Fruit fly (Drosophila melanogaster) whole organism, embryonic: Measurements from ENCODE around the gene Gyc88E.

Experiments used
- Antp ChIP-seq: fragments of 200-800 bp; sonication (Bioruptor generic); optimal IDR thresholded peaks from 3 replicates; lab custom pipeline; 2016; ENCODE audit warnings: missing biosample characterization, missing genetic modification characterization
- CG13123 ChIP-seq: fragments of 200-800 bp; sonication (Bioruptor generic); optimal IDR thresholded peaks from 2 replicates; lab custom pipeline; 2016; ENCODE audit warnings: missing biosample characterization, missing genetic modification characterization
- CG14014 ChIP-seq: fragments of 200-800 bp; sonication (Bioruptor generic); IDR thresholded peaks from 2 replicates; pipeline ENCODE4 v1.3.6; 2022; ENCODE audit warnings: missing biosample characterization, missing genetic modification characterization
- CG14667 ChIP-seq: fragments of 200-800 bp; sonication (Bioruptor generic); IDR thresholded peaks from 2 replicates; pipeline ENCODE4 v1.3.6; 2022; ENCODE audit warnings: missing biosample characterization, missing genetic modification characterization
- CG1602 ChIP-seq: fragments of 200-800 bp; sonication (Bioruptor generic); optimal IDR thresholded peaks from 3 replicates; lab custom pipeline; 2016; ENCODE audit warnings: missing biosample characterization, missing genetic modification characterization
- CG1603 ChIP-seq: fragments of 200-800 bp; sonication (Bioruptor generic); optimal IDR thresholded peaks from 2 replicates; lab custom pipeline; 2019; ENCODE audit warnings: missing biosample characterization, mild to moderate bottlenecking, missing genetic modification characterization, moderate library complexity
- CG18764 ChIP-seq: fragments of 200-800 bp; sonication (Bioruptor generic); optimal IDR thresholded peaks from 3 replicates; lab custom pipeline; 2016; ENCODE audit warnings: missing biosample characterization, missing genetic modification characterization
- CG31441 ChIP-seq: fragments of 200-800 bp; sonication (Bioruptor generic); IDR thresholded peaks from 2 replicates; pipeline ENCODE4 v1.3.6; 2022; ENCODE audit warnings: missing biosample characterization, missing genetic modification characterization
- CG42726 ChIP-seq: fragments of 200-800 bp; sonication (Bioruptor generic); IDR thresholded peaks from 2 replicates; pipeline ENCODE4 v1.3.6; 2022; ENCODE audit warnings: missing biosample characterization, missing genetic modification characterization; ENCODE audit not compliant: partially characterized antibody
- CG4617 ChIP-seq: fragments of 200-800 bp; sonication (Bioruptor generic); optimal IDR thresholded peaks from 3 replicates; lab custom pipeline; 2016; ENCODE audit warnings: missing biosample characterization, missing genetic modification characterization, borderline replicate concordance
- CG5180 ChIP-seq: fragments of 200-800 bp; sonication (Bioruptor generic); optimal IDR thresholded peaks from 3 replicates; lab custom pipeline; 2017; ENCODE audit warnings: missing biosample characterization, missing genetic modification characterization, mild to moderate bottlenecking, moderate library complexity, missing genetic modification reagents
- CG6254 ChIP-seq: fragments of 200-800 bp; sonication (Bioruptor generic); optimal IDR thresholded peaks from 3 replicates; lab custom pipeline; 2017; ENCODE audit warnings: mild to moderate bottlenecking, missing biosample characterization, missing genetic modification reagents, missing genetic modification characterization
- CG6854 ChIP-seq: fragments of 200-800 bp; sonication (Bioruptor generic); optimal IDR thresholded peaks from 3 replicates; lab custom pipeline; 2017; ENCODE audit warnings: missing biosample characterization, mild to moderate bottlenecking, missing genetic modification characterization
- CG7357 ChIP-seq: fragments of 200-800 bp; sonication (Bioruptor generic); IDR thresholded peaks from 3 replicates; pipeline ENCODE4 v1.3.6; 2022; ENCODE audit warnings: missing biosample characterization, missing genetic modification characterization
- CG7556 ChIP-seq: fragments of 200-800 bp; sonication (Bioruptor generic); optimal IDR thresholded peaks from 2 replicates; lab custom pipeline; 2017; ENCODE audit warnings: missing biosample characterization, mild to moderate bottlenecking, missing genetic modification characterization
- CG9215 ChIP-seq: fragments of 200-800 bp; sonication (Bioruptor generic); IDR thresholded peaks from 2 replicates; pipeline ENCODE4 v1.3.6; 2022; ENCODE audit warnings: missing biosample characterization, missing genetic modification characterization
- D19B ChIP-seq: fragments of 200-800 bp; sonication (Bioruptor generic); optimal IDR thresholded peaks from 2 replicates; lab custom pipeline; 2017; ENCODE audit warnings: missing biosample characterization, mild to moderate bottlenecking, missing genetic modification characterization
- Dip3 ChIP-seq: fragments of 200-800 bp; sonication (Bioruptor generic); optimal IDR thresholded peaks from 3 replicates; lab custom pipeline; 2016; ENCODE audit warnings: missing biosample characterization, missing genetic modification characterization
- Doc2 ChIP-seq: fragments of 200-800 bp; sonication (Bioruptor generic); IDR thresholded peaks from 2 replicates; pipeline ENCODE4 v1.3.6; 2022; ENCODE audit warnings: missing biosample characterization, missing genetic modification characterization
- Ets97D ChIP-seq: fragments of 200-800 bp; sonication (Bioruptor generic); optimal IDR thresholded peaks from 3 replicates; lab custom pipeline; 2016; ENCODE audit warnings: missing biosample characterization, missing genetic modification characterization
- Gsc ChIP-seq: fragments of 200-800 bp; sonication (Bioruptor generic); IDR thresholded peaks from 2 replicates; pipeline ENCODE4 v1.3.6; 2022; ENCODE audit warnings: missing biosample characterization, missing genetic modification characterization
- Gug ChIP-seq: fragments of 200-800 bp; sonication (Bioruptor generic); IDR thresholded peaks from 4 replicates; pipeline ENCODE4 v1.3.6; 2022; ENCODE audit warnings: missing biosample characterization, missing genetic modification characterization
- HLHmδ ChIP-seq: fragments of 200-800 bp; sonication (Bioruptor generic); optimal IDR thresholded peaks from 2 replicates; lab custom pipeline; 2018; ENCODE audit warnings: missing biosample characterization, mild to moderate bottlenecking, missing genetic modification characterization, moderate library complexity
- Max ChIP-seq: fragments of 200-800 bp; sonication (Bioruptor generic); optimal IDR thresholded peaks from 2 replicates; lab custom pipeline; 2016; ENCODE audit warnings: missing biosample characterization, mild to moderate bottlenecking, missing genetic modification characterization
- Meics ChIP-seq: fragments of 200-800 bp; sonication (Bioruptor generic); optimal IDR thresholded peaks from 2 replicates; lab custom pipeline; 2017; ENCODE audit warnings: missing biosample characterization, mild to moderate bottlenecking, missing genetic modification characterization
- Oli ChIP-seq: fragments of 200-800 bp; sonication (Bioruptor generic); optimal IDR thresholded peaks from 2 replicates; lab custom pipeline; 2018; ENCODE audit warnings: missing biosample characterization, mild to moderate bottlenecking, missing genetic modification characterization, moderate library complexity
- Pdp1 ChIP-seq, 2 experiments: fragments of 200-800 bp; sonication (Bioruptor generic); optimal IDR thresholded peaks; 3 replicates each; lab custom pipeline; 2016; ENCODE audit warnings: missing biosample characterization in 2 of 2, missing genetic modification characterization in 2 of 2, mild to moderate bottlenecking in 1 of 2, moderate library complexity in 1 of 2
- Six4 ChIP-seq: fragments of 200-800 bp; sonication (Bioruptor generic); optimal IDR thresholded peaks from 2 replicates; lab custom pipeline; 2016; ENCODE audit warnings: missing biosample characterization, missing genetic modification characterization
- Spps ChIP-seq: fragments of 200-800 bp; sonication (Bioruptor generic); optimal IDR thresholded peaks from 2 replicates; lab custom pipeline; 2018; ENCODE audit warnings: missing biosample characterization, mild to moderate bottlenecking, missing genetic modification characterization
- Tbp ChIP-seq: fragments of >200 bp; optimal IDR thresholded peaks from 2 replicates; lab custom pipeline; 2018; ENCODE audit warnings: missing biosample characterization, missing genetic modification characterization
- Vsx1 ChIP-seq: fragments of 200-800 bp; sonication (Bioruptor generic); optimal IDR thresholded peaks from 2 replicates; lab custom pipeline; 2017; ENCODE audit warnings: missing biosample characterization, mild to moderate bottlenecking, missing genetic modification characterization, missing genetic modification reagents
- Xrp1 ChIP-seq: fragments of 200-800 bp; sonication (Bioruptor generic); IDR thresholded peaks from 2 replicates; pipeline ENCODE4 v1.3.6; 2022; ENCODE audit warnings: missing biosample characterization, missing genetic modification characterization
- ato ChIP-seq: fragments of 200-800 bp; sonication (Bioruptor generic); IDR thresholded peaks from 2 replicates; pipeline ENCODE4 v1.3.6; 2022; ENCODE audit warnings: missing biosample characterization, missing genetic modification characterization; ENCODE audit not compliant: partially characterized antibody
- cad ChIP-seq: fragments of >200 bp; optimal IDR thresholded peaks from 2 replicates; lab custom pipeline; 2017; ENCODE audit warnings: missing biosample characterization, missing genetic modification characterization
- corto ChIP-seq: fragments of 200-800 bp; sonication (Bioruptor generic); optimal IDR thresholded peaks from 2 replicates; lab custom pipeline; 2016; ENCODE audit warnings: missing biosample characterization, mild to moderate bottlenecking, missing genetic modification characterization, moderate library complexity
- crol ChIP-seq: fragments of 200-800 bp; sonication (Bioruptor generic); IDR thresholded peaks from 2 replicates; pipeline ENCODE4 v1.3.6; 2022; ENCODE audit warnings: missing biosample characterization, missing genetic modification characterization
- dm ChIP-seq: fragments of 200-800 bp; sonication (Bioruptor generic); optimal IDR thresholded peaks from 3 replicates; lab custom pipeline; 2016; ENCODE audit warnings: missing biosample characterization, missing genetic modification characterization
- ems ChIP-seq: fragments of 200-800 bp; sonication (Bioruptor generic); optimal IDR thresholded peaks from 3 replicates; lab custom pipeline; 2016; ENCODE audit warnings: missing biosample characterization, missing genetic modification characterization
- esg ChIP-seq: fragments of 200-800 bp; sonication (Bioruptor generic); conservative IDR thresholded peaks from 2 replicates; pipeline ENCODE4 v1.3.6; 2022; ENCODE audit warnings: missing biosample characterization, missing genetic modification characterization
- gfzf ChIP-seq: fragments of 200-800 bp; sonication (Bioruptor generic); optimal IDR thresholded peaks from 2 replicates; lab custom pipeline; 2016; ENCODE audit warnings: missing biosample characterization, mild to moderate bottlenecking, missing genetic modification characterization, moderate library complexity
- jigr1 ChIP-seq: fragments of 200-800 bp; sonication (Bioruptor generic); IDR thresholded peaks from 3 replicates; pipeline ENCODE4 v1.3.6; 2022; ENCODE audit warnings: missing biosample characterization, missing genetic modification characterization
- lbe ChIP-seq: fragments of 200-800 bp; sonication (Bioruptor generic); optimal IDR thresholded peaks from 2 replicates; lab custom pipeline; 2016; ENCODE audit warnings: missing biosample characterization, mild to moderate bottlenecking, missing genetic modification characterization
- odd ChIP-seq: fragments of 200-800 bp; sonication (Bioruptor generic); optimal IDR thresholded peaks from 2 replicates; lab custom pipeline; 2017; ENCODE audit warnings: missing biosample characterization, mild to moderate bottlenecking, missing genetic modification characterization
- pros ChIP-seq: fragments of 200-800 bp; sonication (Bioruptor generic); optimal IDR thresholded peaks from 3 replicates; lab custom pipeline; 2019; ENCODE audit warnings: missing biosample characterization, mild to moderate bottlenecking, missing genetic modification characterization, moderate library complexity
- sc ChIP-seq, 3 experiments: fragments of >200 bp in 2 of 3; fragments of 200-800 bp in 1 of 3; sonication (Bioruptor generic) in 1 of 3; optimal IDR thresholded peaks; 2 replicates in 2 of 3; 3 replicates in 1 of 3; lab custom pipeline; 2017; ENCODE audit warnings: mild to moderate bottlenecking in 1 of 3, missing biosample characterization in 1 of 3, missing genetic modification characterization in 1 of 3, missing genetic modification reagents in 1 of 3
- scrt ChIP-seq: fragments of 200-800 bp; sonication (Bioruptor generic); optimal IDR thresholded peaks from 2 replicates; lab custom pipeline; 2018; ENCODE audit warnings: missing biosample characterization, mild to moderate bottlenecking, missing genetic modification characterization, moderate library complexity
- sens ChIP-seq: fragments of 200-800 bp; sonication (Bioruptor generic); peaks from one replicate; lab custom pipeline; 2016; ENCODE audit warnings: missing biosample characterization, missing genetic modification characterization
- so ChIP-seq: fragments of 200-800 bp; sonication (Bioruptor generic); IDR thresholded peaks from 3 replicates; pipeline ENCODE4 v1.3.6; 2022; ENCODE audit warnings: missing biosample characterization, missing genetic modification characterization
- trem ChIP-seq: fragments of 200-800 bp; optimal IDR thresholded peaks from 3 replicates; lab custom pipeline; 2019; ENCODE audit warnings: missing biosample characterization, mild to moderate bottlenecking, missing genetic modification characterization, moderate library complexity
- zfh1 ChIP-seq: fragments of 200-800 bp; sonication (Bioruptor generic); IDR thresholded peaks from 3 replicates; pipeline ENCODE4 v1.3.6; 2022; ENCODE audit warnings: missing biosample characterization, missing genetic modification characterization

The Gyc88E gene

DNA sequence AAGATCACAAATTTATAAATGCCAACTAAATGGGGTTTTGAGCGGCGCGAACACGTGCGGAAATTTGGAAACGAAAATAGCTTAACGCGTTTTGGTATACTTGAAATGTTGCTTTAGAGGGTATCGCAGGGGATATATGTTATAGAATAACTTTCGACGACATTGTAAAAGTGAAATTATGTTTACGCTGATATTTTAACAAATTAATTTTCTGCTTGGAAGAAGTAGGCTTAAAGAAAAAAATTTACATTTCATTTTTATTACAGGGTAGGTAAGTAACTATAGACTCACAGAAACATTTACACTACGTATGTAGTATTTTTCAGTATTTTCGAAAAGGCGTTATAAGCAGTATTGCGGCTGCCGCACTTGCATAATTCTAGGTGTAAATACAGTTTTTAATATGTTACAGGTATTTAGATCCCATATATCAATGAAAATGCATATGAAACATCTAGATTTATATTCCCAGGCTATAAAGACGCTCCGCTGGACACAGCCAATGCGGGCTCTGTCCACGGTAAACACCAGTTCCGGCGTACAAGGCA, 79.2 kb downstream of the Gyc88E start, which contains the start of the genes Art3 and mRpS10 (continued):
- TF ChIP-seq pros (GFP tag; lab: Kevin White, UChicago) (peak; percentile 92), CG7357 (GFP tag; lab: Robert Waterston, UW) (peak; percentile 99), CG18764 (GFP tag; lab: Kevin White, UChicago) (peak; percentile 100), Six4 (peak; percentile 100), CG4617 (GFP tag; lab: Kevin White, UChicago) (peak; percentile 100), jigr1 (GFP tag; lab: Robert Waterston, UW) (peak; percentile 99), sens (GFP tag; lab: Kevin White, UChicago) (peak; percentile 100), CG1603 (tag; lab: Kevin White, UChicago) (peak; percentile 99), Dip3 (GFP tag; lab: Kevin White, UChicago) (peak; percentile 100), Meics (GFP tag; lab: Kevin White, UChicago) (peak; percentile 100), zfh1 (GFP tag; lab: Robert Waterston, UW) (peak; percentile 100), scrt (peak; percentile 99), Pdp1 (GFP tag; optimal IDR thresholded peaks at IDR 0.05; lab: Kevin White, UChicago) (peak; percentile 100), CG9215 (GFP tag; lab: Robert Waterston, UW) (peak; percentile 99), trem (tag; lab: Kevin White, UChicago) (peak; percentile 98), odd (peak; percentile 99), Oli (tag; lab: Kevin White, UChicago) (peak; percentile 100), Tbp (GFP tag; lab: Kevin White, UChicago) (no peak), Doc2 (GFP tag; lab: Robert Waterston, UW) (peak; percentile 99), CG13123 (GFP tag; lab: Kevin White, UChicago) (peak; percentile 100), D19B (peak; percentile 100), Gsc (GFP tag; lab: Robert Waterston, UW) (peak; percentile 99), so (GFP tag; lab: Robert Waterston, UW) (peak; percentile 100), HLHmδ (GFP tag; lab: Kevin White, UChicago) (no peak), Vsx1 (GFP tag; lab: Kevin White, UChicago) (peak; percentile 99), CG1602 (GFP tag; lab: Kevin White, UChicago) (peak; percentile 100), ems (GFP tag; lab: Kevin White, UChicago) (peak; percentile 100), CG5180 (GFP tag; lab: Kevin White, UChicago) (peak; percentile 94), Antp (GFP tag; lab: Kevin White, UChicago) (peak; percentile 100), ato (no peak), CG42726 (GFP tag; lab: Robert Waterston, UW) (0 out of 2 replicates have a peak, but pooled peaks have one; percentile 36), Ets97D (peak; percentile 96), crol (GFP tag; lab: Robert Waterston, UW) (peak; percentile 93), CG6254 (GFP tag; lab: Kevin White, UChicago) (peak; percentile 98), CG14014 (GFP tag; lab: Robert Waterston, UW) (peak; percentile 100), Spps (tag; lab: Kevin White, UChicago) (peak; percentile 100), Gug (GFP tag; lab: Robert Waterston, UW) (peak; percentile 99), Xrp1 (GFP tag; lab: Robert Waterston, UW) (peak; percentile 100), CG7556 (GFP tag; lab: Kevin White, UChicago) (peak; percentile 100), esg (peak; percentile 100), dm (GFP tag; lab: Kevin White, UChicago) (peak; percentile 100), corto (GFP tag; lab: Kevin White, UChicago) (no peak), cad (GFP tag; lab: Kevin White, UChicago) (no peak), CG6854 (GFP tag; lab: Kevin White, UChicago) (peak; percentile 99), Max (peak; percentile 100), gfzf (GFP tag; lab: Kevin White, UChicago) (peak; percentile 89), CG14667 (GFP tag; lab: Robert Waterston, UW) (peak; percentile 100), lbe (GFP tag; lab: Kevin White, UChicago) (peak; percentile 99), CG31441 (GFP tag; lab: Robert Waterston, UW) (peak; percentile 100), sc (optimal IDR thresholded peaks at IDR 0.05; lab: Kevin White, UChicago) (no peak), sc (GFP tag; optimal IDR thresholded peaks at IDR 0.05; lab: Kevin White, UChicago) (peak; percentile 100)
